Worm (Caenorhabditis elegans) whole organism, mixed stage, embryonic: ENCODE measurements around the gene B0454.8.

ENCODE experiments used
- nhr-28 ChIP-seq: fragments of 150-350 bp; optimal IDR thresholded peaks from 2 replicates; lab custom pipeline; 2014; ENCODE audit warnings: missing biosample characterization, missing genetic modification characterization
- nhr-76 ChIP-seq: sonication (generic microtip); optimal IDR thresholded peaks from 2 replicates; lab custom pipeline; 2017; ENCODE audit warnings: missing biosample characterization, missing genetic modification characterization
- pha-4 ChIP-seq: fragments of 150-350 bp; optimal IDR thresholded peaks from 2 replicates; lab custom pipeline; 2018; ENCODE audit warnings: missing biosample characterization, missing genetic modification reagents, missing genetic modification characterization

ce11 chrII:3063366-3063765, 20.1 kb upstream of the B0454.8 start:
- TF ChIP-seq nhr-76 (tag; lab: Kevin White, UChicago) = no peak
- TF ChIP-seq pha-4 (tag; lab: Kevin White, UChicago) = no peak
- no peak for TF ChIP-seq nhr-28
